Worm (Caenorhabditis elegans) whole organism, L3 larva: ENCODE data around the gene blos-8.

Experiments
- ZK546.5 ChIP-seq: sonication (generic microtip); optimal IDR thresholded peaks from 2 replicates; lab custom pipeline; 2017; ENCODE audit warnings: missing biosample characterization, missing genetic modification characterization
- ama-1 ChIP-seq: fragments of 150-350 bp; optimal IDR thresholded peaks from 2 replicates; lab custom pipeline; 2018
- ceh-16 ChIP-seq: sonication (generic microtip); optimal IDR thresholded peaks from 2 replicates; lab custom pipeline; 2017; ENCODE audit warnings: missing biosample characterization, missing genetic modification characterization
- ceh-28 ChIP-seq: fragments of 150-350 bp; optimal IDR thresholded peaks from 2 replicates; lab custom pipeline; 2014; ENCODE audit warnings: missing biosample characterization, missing genetic modification reagents, missing genetic modification characterization
- daf-12 ChIP-seq: fragments of 150-350 bp; optimal IDR thresholded peaks from 2 replicates; lab custom pipeline; 2014; ENCODE audit warnings: missing biosample characterization, missing genetic modification reagents, missing genetic modification characterization
- egl-27 ChIP-seq: sonication (generic microtip); optimal IDR thresholded peaks from 4 replicates; lab custom pipeline; 2017; ENCODE audit warnings: missing biosample characterization, missing genetic modification reagents, missing genetic modification characterization
- egl-5 ChIP-seq: fragments of 150-350 bp; optimal IDR thresholded peaks from 2 replicates; lab custom pipeline; 2017; ENCODE audit warnings: missing biosample characterization, missing genetic modification reagents, missing genetic modification characterization, inconsistent platforms
- elt-1 ChIP-seq: fragments of 150-350 bp; optimal IDR thresholded peaks from 2 replicates; lab custom pipeline; 2014; ENCODE audit warnings: missing biosample characterization, missing genetic modification characterization
- elt-2 ChIP-seq: sonication (generic microtip); optimal IDR thresholded peaks from 2 replicates; lab custom pipeline; 2016; ENCODE audit warnings: missing genetic modification reagents, mild to moderate bottlenecking, missing genetic modification characterization, missing compliant biosample characterization
- elt-3 ChIP-seq, 3 experiments: fragments of 150-350 bp in 1 of 3; sonication (generic microtip) in 2 of 3; optimal IDR thresholded peaks; 2 replicates in 2 of 3; 4 replicates in 1 of 3; lab custom pipeline; 2014 to 2017; ENCODE audit warnings: missing biosample characterization in 3 of 3, missing genetic modification characterization in 3 of 3
- fkh-10 ChIP-seq: sonication (generic microtip); optimal IDR thresholded peaks from 2 replicates; lab custom pipeline; 2017; ENCODE audit warnings: missing biosample characterization, missing genetic modification reagents, missing genetic modification characterization
- fos-1 ChIP-seq: fragments of 150-350 bp; optimal IDR thresholded peaks from 2 replicates; lab custom pipeline; 2014; ENCODE audit warnings: missing biosample characterization, missing genetic modification characterization
- hmg-11 ChIP-seq: sonication (generic microtip); optimal IDR thresholded peaks from 2 replicates; lab custom pipeline; 2016; ENCODE audit warnings: missing genetic modification characterization, missing compliant biosample characterization
- jun-1 ChIP-seq: fragments of 150-350 bp; optimal IDR thresholded peaks from 2 replicates; lab custom pipeline; 2014; ENCODE audit warnings: missing biosample characterization, missing genetic modification reagents, missing genetic modification characterization
- lin-39 ChIP-seq: fragments of 150-350 bp; optimal IDR thresholded peaks from 2 replicates; lab custom pipeline; 2018; ENCODE audit warnings: missing biosample characterization, missing genetic modification reagents, missing genetic modification characterization
- lsy-12 ChIP-seq: sonication (generic microtip); optimal IDR thresholded peaks from 2 replicates; lab custom pipeline; 2016; ENCODE audit warnings: mild to moderate bottlenecking, missing genetic modification characterization, missing compliant biosample characterization
- mdl-1 ChIP-seq: fragments of 150-350 bp; optimal IDR thresholded peaks from 2 replicates; lab custom pipeline; 2014; ENCODE audit warnings: missing biosample characterization, missing genetic modification characterization
- mml-1 ChIP-seq: fragments of 150-350 bp; sonication (generic microtip); optimal IDR thresholded peaks from 3 replicates; lab custom pipeline; 2014; ENCODE audit warnings: missing biosample characterization, missing genetic modification characterization
- nfya-1 ChIP-seq: sonication (generic microtip); optimal IDR thresholded peaks from 2 replicates; lab custom pipeline; 2017; ENCODE audit warnings: missing genetic modification characterization, mild to moderate bottlenecking, missing compliant biosample characterization, antibody characterized with exemption, moderate library complexity; ENCODE audit not compliant: insufficient read depth
- nhr-237 ChIP-seq: fragments of 150-350 bp; optimal IDR thresholded peaks from 2 replicates; lab custom pipeline; 2014; ENCODE audit warnings: missing biosample characterization, missing genetic modification characterization
- nhr-43 ChIP-seq: sonication (generic microtip); optimal IDR thresholded peaks from 2 replicates; lab custom pipeline; 2016; ENCODE audit warnings: mild to moderate bottlenecking, missing genetic modification characterization, missing compliant biosample characterization; ENCODE audit not compliant: poor library complexity, severe bottlenecking
- nhr-67 ChIP-seq: fragments of 150-350 bp; optimal IDR thresholded peaks from 2 replicates; lab custom pipeline; 2014; ENCODE audit warnings: missing biosample characterization, missing genetic modification characterization
- nhr-76 ChIP-seq: fragments of 150-350 bp; sonication (generic microtip); optimal IDR thresholded peaks from 5 replicates; lab custom pipeline; 2014; ENCODE audit warnings: missing biosample characterization, missing genetic modification characterization
- nhr-77 ChIP-seq: fragments of 150-350 bp; optimal IDR thresholded peaks from 2 replicates; lab custom pipeline; 2014; ENCODE audit warnings: missing biosample characterization, missing genetic modification characterization
- pqm-1 ChIP-seq: fragments of 150-350 bp; optimal IDR thresholded peaks from 2 replicates; lab custom pipeline; 2017; ENCODE audit warnings: missing biosample characterization, missing genetic modification characterization, inconsistent platforms
- sea-2 ChIP-seq: fragments of 150-350 bp; sonication (generic microtip); optimal IDR thresholded peaks from 4 replicates; lab custom pipeline; 2014; ENCODE audit warnings: missing biosample characterization, missing genetic modification reagents, missing genetic modification characterization
- skn-1 ChIP-seq: fragments of 150-350 bp; optimal IDR thresholded peaks from 2 replicates; lab custom pipeline; 2014; ENCODE audit warnings: missing biosample characterization, missing genetic modification characterization
- snpc-4 ChIP-seq: fragments of 150-350 bp; optimal IDR thresholded peaks from 2 replicates; lab custom pipeline; 2014; ENCODE audit warnings: missing biosample characterization, missing genetic modification characterization
- tbx-2 ChIP-seq: sonication (generic microtip); optimal IDR thresholded peaks from 2 replicates; lab custom pipeline; 2016; ENCODE audit warnings: mild to moderate bottlenecking, missing genetic modification characterization, missing compliant biosample characterization
- unc-39 ChIP-seq: sonication (generic microtip); optimal IDR thresholded peaks from 4 replicates; lab custom pipeline; 2017; ENCODE audit warnings: missing biosample characterization, missing genetic modification characterization
- unc-62 ChIP-seq: fragments of 150-350 bp; sonication (generic microtip); optimal IDR thresholded peaks from 4 replicates; lab custom pipeline; 2014; ENCODE audit warnings: missing biosample characterization, missing genetic modification reagents, missing genetic modification characterization
- zag-1 ChIP-seq: fragments of 150-350 bp; optimal IDR thresholded peaks from 2 replicates; lab custom pipeline; 2014; ENCODE audit warnings: missing biosample characterization, missing genetic modification characterization
- ztf-11 ChIP-seq: fragments of 150-350 bp; optimal IDR thresholded peaks from 2 replicates; lab custom pipeline; 2014; ENCODE audit warnings: missing biosample characterization, missing genetic modification characterization

Gene blos-8

DNA sequence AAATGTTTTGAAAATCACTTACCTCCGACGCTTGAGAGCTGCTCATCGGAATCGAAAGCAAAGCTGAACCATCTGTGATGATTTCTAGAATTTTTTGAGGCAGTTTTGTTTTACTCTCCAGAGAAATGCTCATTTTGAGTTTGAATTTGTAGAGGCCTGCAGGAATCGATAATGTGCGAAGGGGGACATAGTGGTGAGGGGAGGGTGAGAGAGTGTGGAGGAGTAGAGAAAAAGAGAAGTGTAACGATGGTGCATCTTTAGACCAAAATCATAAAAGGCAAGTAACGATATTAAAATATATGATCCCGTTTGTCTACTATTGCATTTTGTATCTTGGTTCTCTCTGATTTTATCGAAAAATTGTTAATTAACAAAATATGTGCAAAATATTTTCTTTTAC, at the start of gene blos-8:
Gene blos-8, minus strand, starts transcription at position 216 of the 400 bp plus-strand sequence.
- TF ChIP-seq hmg-11 (peak; percentile 43), unc-62 (no peak), ceh-28 (tag; lab: Kevin White, UChicago) (peak; percentile 47)

DNA sequence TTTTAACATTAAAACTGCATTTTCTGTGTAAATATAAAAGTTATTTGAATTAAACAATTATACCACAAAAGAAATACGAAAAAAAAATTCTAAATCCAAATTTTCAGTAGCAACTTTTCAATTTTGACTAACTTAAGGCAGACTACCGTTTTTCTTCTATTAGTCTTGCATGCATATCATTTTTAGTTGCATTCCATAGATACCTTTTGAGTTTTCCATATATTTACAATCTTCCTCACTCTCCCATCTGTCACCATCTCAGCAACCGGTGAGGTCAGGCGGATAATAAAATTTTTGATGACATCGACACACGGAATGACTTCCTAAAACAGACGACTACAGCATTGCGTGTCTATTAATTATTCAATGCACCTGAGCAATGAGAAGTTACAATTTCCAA, 47.7 kb upstream of the blos-8 start, which contains the start of gene gcy-36:
Gene gcy-36, plus strand, starts transcription at position 301 of the 400 bp plus-strand sequence.
- TF ChIP-seq nhr-77 (no peak), egl-5 (tag; lab: Kevin White, UChicago) (no peak), elt-1 (tag; lab: Kevin White, UChicago) (no peak), nhr-67 (tag; lab: Kevin White, UChicago) (no peak), lin-39 (no peak), fkh-10 (no peak), ceh-16 (no peak)

DNA sequence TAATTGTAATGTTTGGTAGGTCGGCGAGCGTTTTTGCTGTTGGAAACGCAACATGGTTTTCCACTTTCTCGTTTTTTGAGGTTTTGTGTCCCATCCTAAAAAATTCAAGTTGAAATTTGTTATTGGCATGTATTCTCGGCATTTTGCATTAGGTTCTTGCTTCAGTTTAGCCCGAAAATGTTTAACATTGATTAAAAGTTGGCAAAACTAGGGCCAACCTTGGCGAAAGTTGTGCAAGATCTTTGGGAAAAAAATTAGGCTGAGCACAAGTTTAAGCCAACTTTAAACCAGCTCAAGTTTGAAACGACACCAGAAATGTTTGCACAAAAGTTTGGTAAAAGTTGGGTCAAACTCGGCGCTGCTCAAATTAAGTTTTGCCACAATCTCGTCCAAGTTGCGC, 46.3 kb upstream of the blos-8 start, which contains the start of gene exc-1:
Gene exc-1, minus strand, starts transcription at position 101 of the 400 bp plus-strand sequence.
- TF ChIP-seq elt-1 (tag; lab: Kevin White, UChicago) = no peak
- TF ChIP-seq egl-5 (tag; lab: Kevin White, UChicago) = no peak
- no peak for TF ChIP-seq mdl-1
- TF ChIP-seq nhr-76 (tag; lab: Kevin White, UChicago) = no peak
- TF ChIP-seq tbx-2 (tag; lab: Kevin White, UChicago) = no peak
- TF ChIP-seq skn-1 = no peak
- no peak for TF ChIP-seq fkh-10
- TF ChIP-seq snpc-4 (tag; lab: Kevin White, UChicago) = no peak
- TF ChIP-seq unc-39 (tag; lab: Kevin White, UChicago) = no peak
- no peak for TF ChIP-seq pqm-1 (tag; lab: Kevin White, UChicago)
- TF ChIP-seq lin-39 = no peak
- TF ChIP-seq elt-2 (tag; lab: Kevin White, UChicago) = no peak
- no peak for TF ChIP-seq nfya-1 (tag; lab: Kevin White, UChicago)
- TF ChIP-seq sea-2 (GFP tag; lab: Kevin White, UChicago) = no peak
- no peak for TF ChIP-seq zag-1 (tag; lab: Kevin White, UChicago)
- no peak for TF ChIP-seq ama-1 (lab: Kevin White, UChicago)
- TF ChIP-seq unc-62 = no peak

DNA sequence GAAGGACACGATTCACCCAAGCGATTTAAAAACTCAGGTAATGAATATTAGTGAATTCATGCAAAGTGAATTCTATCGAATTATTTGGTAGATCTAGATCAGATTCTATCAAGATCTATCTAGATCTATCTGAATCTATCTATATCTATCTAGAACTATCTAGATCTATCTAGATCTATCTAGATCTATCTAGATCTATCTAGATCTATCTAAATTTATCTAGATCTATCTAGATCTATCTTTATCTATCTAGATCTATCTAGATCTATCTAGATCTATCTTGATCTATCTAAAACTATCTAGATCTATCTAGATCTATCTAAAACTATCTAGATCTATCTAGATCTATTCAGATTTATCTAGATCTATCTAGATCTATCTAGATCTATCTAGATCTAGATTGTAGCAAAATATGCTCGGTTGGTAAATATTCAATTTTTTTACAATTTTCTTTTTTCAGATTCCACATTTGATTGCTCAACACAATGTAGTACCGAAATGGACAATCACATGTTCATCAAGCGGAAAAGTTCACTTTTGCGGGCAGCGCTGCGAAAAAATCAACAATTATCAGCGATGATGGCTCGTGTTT, 39.1 kb upstream of the blos-8 start:
- TF ChIP-seq elt-3 (tag; optimal IDR thresholded peaks at IDR 0.05; lab: Kevin White, UChicago) (no peak), zag-1 (tag; lab: Kevin White, UChicago) (no peak), elt-1 (tag; lab: Kevin White, UChicago) (peak; percentile 98), nhr-77 (no peak)

DNA sequence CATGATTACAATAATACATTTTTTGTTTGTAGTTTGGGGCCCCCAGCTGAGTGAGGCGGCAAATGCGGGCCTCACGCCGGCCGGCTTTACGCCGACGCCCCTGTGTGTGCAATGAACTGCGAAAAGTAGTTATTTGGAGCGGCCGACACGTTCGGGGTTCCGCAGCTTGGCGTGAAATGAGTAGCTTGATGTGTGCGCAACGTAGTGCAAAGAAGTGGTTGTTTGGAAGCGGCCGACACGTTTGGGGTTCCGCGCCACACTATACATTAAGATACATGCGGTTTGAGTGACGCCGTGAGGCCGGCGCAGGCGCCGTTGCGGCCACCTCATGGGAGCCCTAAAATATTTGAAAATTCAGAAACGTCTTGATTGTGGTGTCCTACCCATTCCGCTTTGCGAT, 37.7 kb upstream of the blos-8 start:
- TF ChIP-seq ZK546.5 (tag; lab: Kevin White, UChicago) = no peak
- TF ChIP-seq snpc-4 (tag; lab: Kevin White, UChicago) = no peak
- TF ChIP-seq mml-1 (tag; lab: Kevin White, UChicago) = no peak
- TF ChIP-seq unc-62 = no peak
- no peak for TF ChIP-seq nhr-237 (tag; lab: Kevin White, UChicago)
- TF ChIP-seq ztf-11 (tag; lab: Kevin White, UChicago) = no peak
- no peak for TF ChIP-seq skn-1
- TF ChIP-seq fkh-10 = no peak
- no peak for TF ChIP-seq nhr-43 (tag; lab: Kevin White, UChicago)
- TF ChIP-seq lsy-12 (tag; lab: Kevin White, UChicago) = no peak
- no peak for TF ChIP-seq egl-5 (tag; lab: Kevin White, UChicago)
- no peak for TF ChIP-seq fos-1 (tag; lab: Kevin White, UChicago)
- no peak for TF ChIP-seq jun-1 (tag; lab: Kevin White, UChicago)
- TF ChIP-seq daf-12 (tag; lab: Kevin White, UChicago) = no peak
- no peak for TF ChIP-seq unc-39 (tag; lab: Kevin White, UChicago)
- TF ChIP-seq egl-27 (tag; lab: Kevin White, UChicago) = no peak
